Fruit fly (Drosophila melanogaster) whole organism, embryonic: ENCODE data around the gene Hrd3.

Experiments used
- ATbp ChIP-seq: fragments of 200-800 bp; sonication (Bioruptor generic); optimal IDR thresholded peaks from 2 replicates; lab custom pipeline; 2017; ENCODE audit warnings: missing biosample characterization, mild to moderate bottlenecking, missing genetic modification characterization, missing genetic modification reagents
- BEAF-32 ChIP-seq: fragments of 200-800 bp; sonication (Bioruptor generic); optimal IDR thresholded peaks from 3 replicates; lab custom pipeline; 2017; ENCODE audit warnings: missing biosample characterization, missing genetic modification characterization, mild to moderate bottlenecking, moderate library complexity, missing genetic modification reagents
- CG10321 ChIP-seq: fragments of 200-800 bp; sonication (Bioruptor generic); IDR thresholded peaks from 2 replicates; pipeline ENCODE4 v1.3.6; 2022; ENCODE audit warnings: missing biosample characterization, missing genetic modification characterization
- CG10565 ChIP-seq: fragments of 200-800 bp; sonication (Bioruptor generic); optimal IDR thresholded peaks from 3 replicates; lab custom pipeline; 2016; ENCODE audit warnings: missing biosample characterization, mild to moderate bottlenecking, missing genetic modification characterization
- CG2889 ChIP-seq: fragments of 200-800 bp; sonication (Bioruptor generic); IDR thresholded peaks from 3 replicates; pipeline ENCODE4 v1.3.6; 2022; ENCODE audit warnings: missing biosample characterization, missing genetic modification characterization
- CG3407 ChIP-seq: fragments of 200-800 bp; sonication (Bioruptor generic); optimal IDR thresholded peaks from 2 replicates; lab custom pipeline; 2018; ENCODE audit warnings: missing biosample characterization, mild to moderate bottlenecking, missing genetic modification characterization
- CG42726 ChIP-seq: fragments of 200-800 bp; sonication (Bioruptor generic); IDR thresholded peaks from 2 replicates; pipeline ENCODE4 v1.3.6; 2022; ENCODE audit warnings: missing biosample characterization, missing genetic modification characterization; ENCODE audit not compliant: partially characterized antibody
- CG4282 ChIP-seq: fragments of 200-800 bp; sonication (Bioruptor generic); optimal IDR thresholded peaks from 2 replicates; lab custom pipeline; 2016; ENCODE audit warnings: missing biosample characterization, missing genetic modification characterization
- CG43689 ChIP-seq: fragments of 200-800 bp; sonication (Bioruptor generic); IDR thresholded peaks from 2 replicates; pipeline ENCODE4 v1.3.6; 2022; ENCODE audit warnings: missing biosample characterization, missing genetic modification characterization
- CG6791 ChIP-seq: fragments of 200-800 bp; sonication (Bioruptor generic); IDR thresholded peaks from 3 replicates; pipeline ENCODE4 v1.3.6; 2022; ENCODE audit warnings: missing biosample characterization, missing genetic modification characterization; ENCODE audit not compliant: partially characterized antibody
- CG7928 ChIP-seq: fragments of 200-800 bp; sonication (Bioruptor generic); optimal IDR thresholded peaks from 2 replicates; lab custom pipeline; 2017; ENCODE audit warnings: missing biosample characterization, mild to moderate bottlenecking, missing genetic modification characterization
- CG8290 ChIP-seq, 3 experiments: fragments of 200-800 bp; sonication (Bioruptor generic); optimal IDR thresholded peaks; 2 replicates each; lab custom pipeline; 2016 to 2019; ENCODE audit warnings: missing biosample characterization in 3 of 3, missing genetic modification characterization in 3 of 3, mild to moderate bottlenecking in 2 of 3, moderate library complexity in 1 of 3
- Chrac-16 ChIP-seq: fragments of 200-800 bp; sonication (Bioruptor generic); optimal IDR thresholded peaks from 3 replicates; lab custom pipeline; 2016; ENCODE audit warnings: missing biosample characterization, missing genetic modification characterization
- CkIIα-i1 ChIP-seq: fragments of 200-800 bp; sonication (Bioruptor generic); IDR thresholded peaks from 2 replicates; pipeline ENCODE4 v1.3.6; 2022; ENCODE audit warnings: missing biosample characterization, missing genetic modification characterization
- Doc3 ChIP-seq: fragments of 200-800 bp; sonication (Bioruptor generic); IDR thresholded peaks from 3 replicates; pipeline ENCODE4 v1.3.6; 2022; ENCODE audit warnings: missing biosample characterization, missing genetic modification characterization; ENCODE audit not compliant: partially characterized antibody
- Dp ChIP-seq: fragments of 200-800 bp; sonication (Bioruptor generic); optimal IDR thresholded peaks from 2 replicates; lab custom pipeline; 2018; ENCODE audit warnings: missing biosample characterization, mild to moderate bottlenecking, missing genetic modification characterization, moderate library complexity
- Gsc ChIP-seq: fragments of 200-800 bp; sonication (Bioruptor generic); IDR thresholded peaks from 2 replicates; pipeline ENCODE4 v1.3.6; 2022; ENCODE audit warnings: missing biosample characterization, missing genetic modification characterization
- HHEX ChIP-seq: fragments of 200-800 bp; sonication (Bioruptor generic); optimal IDR thresholded peaks from 3 replicates; lab custom pipeline; 2017; ENCODE audit warnings: missing biosample characterization, mild to moderate bottlenecking, missing genetic modification characterization, missing genetic modification reagents
- HLH4C ChIP-seq: fragments of 200-800 bp; sonication (Bioruptor generic); IDR thresholded peaks from 3 replicates; pipeline ENCODE4 v1.3.6; 2022; ENCODE audit warnings: missing biosample characterization, missing genetic modification characterization; ENCODE audit not compliant: partially characterized antibody
- Hmr ChIP-seq: fragments of 200-800 bp; sonication (Bioruptor generic); optimal IDR thresholded peaks from 3 replicates; lab custom pipeline; 2017; ENCODE audit warnings: mild to moderate bottlenecking, missing biosample characterization, missing genetic modification reagents, missing genetic modification characterization
- Mes4 ChIP-seq: fragments of 200-800 bp; sonication (Bioruptor generic); optimal IDR thresholded peaks from 2 replicates; lab custom pipeline; 2016; ENCODE audit warnings: missing biosample characterization, missing genetic modification characterization
- Neu2 ChIP-seq: fragments of 200-800 bp; sonication (Bioruptor generic); optimal IDR thresholded peaks from 3 replicates; lab custom pipeline; 2016; ENCODE audit warnings: missing biosample characterization, missing genetic modification characterization, borderline replicate concordance
- Nf-YB ChIP-seq: fragments of 200-800 bp; sonication (Bioruptor generic); optimal IDR thresholded peaks from 3 replicates; lab custom pipeline; 2019; ENCODE audit warnings: missing biosample characterization, mild to moderate bottlenecking, missing genetic modification characterization, moderate library complexity
- Nf-YC ChIP-seq: fragments of 200-800 bp; optimal IDR thresholded peaks from 3 replicates; lab custom pipeline; 2019; ENCODE audit warnings: missing biosample characterization, mild to moderate bottlenecking, missing genetic modification characterization, moderate library complexity
- Oli ChIP-seq: fragments of 200-800 bp; sonication (Bioruptor generic); optimal IDR thresholded peaks from 2 replicates; lab custom pipeline; 2018; ENCODE audit warnings: missing biosample characterization, mild to moderate bottlenecking, missing genetic modification characterization, moderate library complexity
- Opbp ChIP-seq: fragments of 200-800 bp; sonication (Bioruptor generic); IDR thresholded peaks from 3 replicates; pipeline ENCODE4 v1.3.6; 2022; ENCODE audit warnings: missing biosample characterization, missing genetic modification characterization; ENCODE audit not compliant: partially characterized antibody
- TFAM ChIP-seq: fragments of 200-800 bp; sonication (Bioruptor generic); optimal IDR thresholded peaks from 2 replicates; lab custom pipeline; 2017; ENCODE audit warnings: missing biosample characterization, missing genetic modification characterization, inconsistent platforms
- YL-1 ChIP-seq: fragments of 200-800 bp; sonication (Bioruptor generic); optimal IDR thresholded peaks from 3 replicates; lab custom pipeline; 2017; ENCODE audit warnings: missing biosample characterization, mild to moderate bottlenecking, missing genetic modification characterization
- abd-A ChIP-seq: fragments of 200-800 bp; sonication (Bioruptor generic); optimal IDR thresholded peaks from 3 replicates; lab custom pipeline; 2019; ENCODE audit warnings: missing biosample characterization, mild to moderate bottlenecking, missing genetic modification characterization, moderate library complexity
- ara ChIP-seq: fragments of 200-800 bp; sonication (Bioruptor generic); IDR thresholded peaks from 2 replicates; pipeline ENCODE4 v1.3.6; 2022; ENCODE audit warnings: missing biosample characterization, missing genetic modification characterization
- bsh ChIP-seq, 2 experiments: fragments of 200-800 bp; sonication (Bioruptor generic); optimal IDR thresholded peaks; 2 replicates each; lab custom pipeline; 2017 to 2018; ENCODE audit warnings: mild to moderate bottlenecking in 2 of 2, missing biosample characterization in 2 of 2, missing genetic modification characterization in 2 of 2, moderate library complexity in 1 of 2
- crp ChIP-seq, 2 experiments: fragments of 200-800 bp; sonication (Bioruptor generic); optimal IDR thresholded peaks; 2 replicates in 1 of 2; 3 replicates in 1 of 2; lab custom pipeline; 2017; ENCODE audit warnings: missing biosample characterization in 2 of 2, missing genetic modification characterization in 2 of 2, mild to moderate bottlenecking in 1 of 2, moderate library complexity in 1 of 2
- dysf ChIP-seq: fragments of 200-800 bp; sonication (Bioruptor generic); IDR thresholded peaks from 3 replicates; pipeline ENCODE4 v1.3.6; 2022; ENCODE audit warnings: missing biosample characterization, missing genetic modification characterization
- exex ChIP-seq: fragments of 200-800 bp; sonication (Bioruptor generic); optimal IDR thresholded peaks from 4 replicates; lab custom pipeline; 2018; ENCODE audit warnings: missing biosample characterization, mild to moderate bottlenecking, missing genetic modification characterization, moderate library complexity
- fd102C ChIP-seq: fragments of 200-800 bp; sonication (Bioruptor generic); optimal IDR thresholded peaks from 2 replicates; lab custom pipeline; 2018; ENCODE audit warnings: missing biosample characterization, mild to moderate bottlenecking, missing genetic modification characterization, moderate library complexity
- fd96Cb ChIP-seq: fragments of 200-800 bp; sonication (Bioruptor generic); optimal IDR thresholded peaks from 2 replicates; lab custom pipeline; 2018; ENCODE audit warnings: missing biosample characterization, mild to moderate bottlenecking, missing genetic modification characterization, moderate library complexity
- fu2 ChIP-seq: fragments of 200-800 bp; sonication (Bioruptor generic); optimal IDR thresholded peaks from 2 replicates; lab custom pipeline; 2016; ENCODE audit warnings: missing biosample characterization, missing genetic modification characterization
- klu ChIP-seq: fragments of 200-800 bp; sonication (Bioruptor generic); IDR thresholded peaks from 2 replicates; pipeline ENCODE4 v1.3.6; 2022; ENCODE audit warnings: missing biosample characterization, missing genetic modification characterization
- p53 ChIP-seq: fragments of 200-800 bp; sonication (Bioruptor generic); optimal IDR thresholded peaks from 2 replicates; lab custom pipeline; 2016; ENCODE audit warnings: missing biosample characterization, missing genetic modification characterization
- pros ChIP-seq: fragments of 200-800 bp; sonication (Bioruptor generic); optimal IDR thresholded peaks from 3 replicates; lab custom pipeline; 2019; ENCODE audit warnings: missing biosample characterization, mild to moderate bottlenecking, missing genetic modification characterization, moderate library complexity
- repo ChIP-seq: fragments of 200-800 bp; sonication (Bioruptor generic); optimal IDR thresholded peaks from 2 replicates; lab custom pipeline; 2016; ENCODE audit warnings: missing biosample characterization, missing genetic modification characterization
- run ChIP-seq: fragments of 200-800 bp; sonication (Bioruptor generic); optimal IDR thresholded peaks from 3 replicates; lab custom pipeline; 2018; ENCODE audit warnings: missing biosample characterization, mild to moderate bottlenecking, missing genetic modification characterization
- sens-2 ChIP-seq: fragments of 200-800 bp; sonication (Bioruptor generic); IDR thresholded peaks from 2 replicates; pipeline ENCODE4 v1.3.6; 2022; ENCODE audit warnings: missing biosample characterization, missing genetic modification characterization
- slp2 ChIP-seq: fragments of 200-800 bp; sonication (Bioruptor generic); optimal IDR thresholded peaks from 2 replicates; lab custom pipeline; 2016; ENCODE audit warnings: missing biosample characterization, missing genetic modification characterization
- sug ChIP-seq: fragments of 200-800 bp; optimal IDR thresholded peaks from 2 replicates; lab custom pipeline; 2019; ENCODE audit warnings: missing biosample characterization, mild to moderate bottlenecking, missing genetic modification characterization, moderate library complexity
- tll ChIP-seq, 2 experiments: fragments of 200-800 bp in 1 of 2; fragments of >200 bp in 1 of 2; sonication (Bioruptor generic) in 1 of 2; optimal IDR thresholded peaks; 2 replicates each; lab custom pipeline; 2017 to 2019; ENCODE audit warnings: missing biosample characterization in 2 of 2, missing genetic modification characterization in 2 of 2, mild to moderate bottlenecking in 1 of 2, moderate library complexity in 1 of 2
- zen ChIP-seq: fragments of 200-800 bp; sonication (Bioruptor generic); optimal IDR thresholded peaks from 3 replicates; lab custom pipeline; 2018; ENCODE audit warnings: missing biosample characterization, mild to moderate bottlenecking, missing genetic modification characterization, moderate library complexity
- zfh2 ChIP-seq: fragments of 200-800 bp; sonication (Bioruptor generic); optimal IDR thresholded peaks from 2 replicates; lab custom pipeline; 2016; ENCODE audit warnings: missing biosample characterization, missing genetic modification characterization

The Hrd3 gene

dm6 chr3R:23723381-23724034 lies 34.8 kb downstream of the Hrd3 start (continued):
- TF ChIP-seq dysf, result peak; percentile 42; the same call in 1 of the 3 replicates
- peak; percentile 51 for TF ChIP-seq Hmr (GFP tag; lab: Kevin White, UChicago)
- no peak for TF ChIP-seq Nf-YB (GFP tag; lab: Kevin White, UChicago)
- TF ChIP-seq CG42726 (GFP tag; lab: Robert Waterston, UW), result no peak
- peak in 1 of 2 experiments; percentile 44 for TF ChIP-seq bsh (GFP tag; optimal IDR thresholded peaks at IDR 0.05; lab: Kevin White, UChicago)
- no peak for TF ChIP-seq abd-A (tag; lab: Kevin White, UChicago)
- peak; percentile 93 for TF ChIP-seq ATbp
- no peak for TF ChIP-seq Nf-YC (tag; lab: Kevin White, UChicago)
- no peak for TF ChIP-seq Neu2
- peak; percentile 77 for TF ChIP-seq ara (GFP tag; lab: Robert Waterston, UW)
- TF ChIP-seq p53 (GFP tag; lab: Kevin White, UChicago), result peak; percentile 61
- no peak for TF ChIP-seq CG4282 (GFP tag; lab: Kevin White, UChicago)
- no peak for TF ChIP-seq pros (GFP tag; lab: Kevin White, UChicago)
- TF ChIP-seq HHEX (GFP tag; lab: Kevin White, UChicago), result peak; percentile 84
- TF ChIP-seq Dp, result no peak
- no peak for TF ChIP-seq zen (tag; lab: Kevin White, UChicago)
- TF ChIP-seq fd96Cb (tag; lab: Kevin White, UChicago), result peak; percentile 3
- TF ChIP-seq CG3407 (GFP tag; lab: Kevin White, UChicago), result peak; percentile 75
- no peak for TF ChIP-seq crp (GFP tag; optimal IDR thresholded peaks at IDR 0.05; lab: Kevin White, UChicago)
- no peak for TF ChIP-seq sens-2 (GFP tag; lab: Robert Waterston, UW)
- TF ChIP-seq Chrac-16 (GFP tag; lab: Kevin White, UChicago), result no peak
- TF ChIP-seq repo (GFP tag; lab: Kevin White, UChicago), result peak; percentile 85
- no peak for TF ChIP-seq HLH4C
- peak; percentile 37 for TF ChIP-seq CG8290 (GFP tag; optimal IDR thresholded peaks at IDR 0.05; lab: Kevin White, UChicago)
- peak in 1 of 2 experiments; percentile 51 for TF ChIP-seq CG8290 (tag; optimal IDR thresholded peaks at IDR 0.05; lab: Kevin White, UChicago)
- no peak for TF ChIP-seq tll (GFP tag; optimal IDR thresholded peaks at IDR 0.05; lab: Kevin White, UChicago)
- peak; percentile 51 for TF ChIP-seq exex (tag; lab: Kevin White, UChicago)
- peak; percentile 47 for TF ChIP-seq Mes4
- TF ChIP-seq fu2 (GFP tag; lab: Kevin White, UChicago), result no peak
- no peak for TF ChIP-seq Opbp (GFP tag; lab: Robert Waterston, UW)
- no peak for TF ChIP-seq CG2889 (GFP tag; lab: Robert Waterston, UW)
- no peak for TF ChIP-seq BEAF-32 (GFP tag; lab: Kevin White, UChicago)
- TF ChIP-seq CG7928 (GFP tag; lab: Kevin White, UChicago), result no peak
- no peak for TF ChIP-seq Oli (tag; lab: Kevin White, UChicago)
- TF ChIP-seq CG6791 (GFP tag; lab: Robert Waterston, UW), result no peak
- no peak for TF ChIP-seq zfh2 (GFP tag; lab: Kevin White, UChicago)
- no peak for TF ChIP-seq fd102C (GFP tag; lab: Kevin White, UChicago)
- no peak for TF ChIP-seq CG43689 (GFP tag; lab: Robert Waterston, UW)
- peak; percentile 43 for TF ChIP-seq run (tag; lab: Kevin White, UChicago)
- TF ChIP-seq sug, result peak; percentile 17
- TF ChIP-seq YL-1 (GFP tag; lab: Kevin White, UChicago), result no peak
- peak; percentile 56 for TF ChIP-seq slp2 (GFP tag; lab: Kevin White, UChicago)
- TF ChIP-seq Doc3 (GFP tag; lab: Robert Waterston, UW), result no peak
- peak; percentile 51 for TF ChIP-seq CG10321 (GFP tag; lab: Robert Waterston, UW)
- TF ChIP-seq CG10565, result no peak
- TF ChIP-seq Gsc, result no peak
- peak; percentile 13 for TF ChIP-seq TFAM (GFP tag; lab: Kevin White, UChicago)
- no peak for TF ChIP-seq klu
- TF ChIP-seq CkIIα-i1 (GFP tag; lab: Robert Waterston, UW), result no peak; the same call in 1 of the 2 replicates
